Fruit fly (Drosophila melanogaster) S2 (cell line): ENCODE measurements around the gene CG42779.

Source experiments
- CG8478 ChIP-seq: fragments of >200 bp; optimal IDR thresholded peaks from 2 replicates; lab custom pipeline; 2018
- CTCF ChIP-seq, 2 experiments: fragments of >200 bp; optimal IDR thresholded peaks; 2 replicates each; lab custom pipeline; 2018

Gene CG42779

dm6 chr3R:17137593-17137992 is 16.2 kb downstream of the CG42779 start, which contains the start of gene CG5255:
CG5255 (plus strand) TSS chr3R:17137893.
- TF ChIP-seq CTCF (optimal IDR thresholded peaks at IDR 0.05; lab: Kevin White, UChicago), result no peak
- no peak for TF ChIP-seq CG8478 (lab: Kevin White, UChicago)

dm6 chr3R:17138699-17139098 is 17.3 kb downstream of the CG42779 start, which contains the start of gene CG5265:
CG5265 (plus strand) TSS chr3R:17138999.
- TF ChIP-seq CTCF (optimal IDR thresholded peaks at IDR 0.05; lab: Kevin White, UChicago) (no peak), CG8478 (lab: Kevin White, UChicago) (no peak)

- TF ChIP-seq CTCF (optimal IDR thresholded peaks at IDR 0.05; lab: Kevin White, UChicago), result no peak
- TF ChIP-seq CG8478 (lab: Kevin White, UChicago), result no peak
Measured at dm6 chr3R:17142304-17142703, 20.9 kb downstream of the CG42779 start, which contains the start of gene TwdlW. TwdlW (minus strand) TSS chr3R:17142404.

dm6 chr3R:17147647-17148244 is 26.4 kb downstream of the CG42779 start:
- TF ChIP-seq CTCF (optimal IDR thresholded peaks at IDR 0.05; lab: Kevin White, UChicago), result no peak
- no peak for TF ChIP-seq CG8478 (lab: Kevin White, UChicago)

dm6 chr3R:17149080-17149746 is 27.8 kb downstream of the CG42779 start, which contains the start of the genes m-cup and Det:
m-cup (minus strand) TSS chr3R:17149412.
Det (plus strand) TSS chr3R:17149667.
- TF ChIP-seq CTCF (optimal IDR thresholded peaks at IDR 0.05; lab: Kevin White, UChicago), result no peak
- TF ChIP-seq CG8478 (lab: Kevin White, UChicago), result no peak

- TF ChIP-seq CG8478 (lab: Kevin White, UChicago) (no peak), CTCF (optimal IDR thresholded peaks at IDR 0.05; lab: Kevin White, UChicago) (no peak)
Measured at dm6 chr3R:17150287-17150686, 28.9 kb downstream of the CG42779 start, which contains the start of gene Smug. Smug (plus strand) TSS chr3R:17150587.

- TF ChIP-seq CG8478 (lab: Kevin White, UChicago) (no peak), CTCF (optimal IDR thresholded peaks at IDR 0.05; lab: Kevin White, UChicago) (peak in 1 of 2 experiments; percentile 24)
Measured at dm6 chr3R:17151376-17152026, 30.1 kb downstream of the CG42779 start, which contains the start of gene CG5292. CG5292 (plus strand) TSS chr3R:17151861.
